Worm (Caenorhabditis elegans): ENCODE measurements around the gene F25E2.3.

Gene F25E2.3

ce11 chrX:853604-854003 is 40.6 kb upstream of the F25E2.3 start:
- no peak for TF ChIP-seq ceh-63 (GFP tag; optimal IDR thresholded peaks at IDR 0.05)
- no peak for TF ChIP-seq nhr-76 (tag; optimal IDR thresholded peaks at IDR 0.05)
- no peak for TF ChIP-seq mab-9 (GFP tag; IDR thresholded peaks at IDR 0.05)
- TF ChIP-seq mep-1 (tag; optimal IDR thresholded peaks at IDR 0.05), result no peak
- TF ChIP-seq ama-1 (optimal IDR thresholded peaks at IDR 0.05), result no peak

ce11 chrX:852739-853268 is 39.8 kb upstream of the F25E2.3 start:
- TF ChIP-seq unc-62 (GFP tag; optimal IDR thresholded peaks at IDR 0.05), result no peak
- TF ChIP-seq nhr-77 (tag; optimal IDR thresholded peaks at IDR 0.05), result no peak
- TF ChIP-seq ceh-90 (tag; optimal IDR thresholded peaks at IDR 0.05), result no peak
- TF ChIP-seq ceh-63 (GFP tag; optimal IDR thresholded peaks at IDR 0.05), result no peak
- no peak for TF ChIP-seq elt-3 (tag; optimal IDR thresholded peaks at IDR 0.05)
- no peak for TF ChIP-seq irx-1 (tag; optimal IDR thresholded peaks at IDR 0.05)
- no peak for TF ChIP-seq swsn-7 (tag; optimal IDR thresholded peaks at IDR 0.05)
- no peak for TF ChIP-seq jun-1 (tag; optimal IDR thresholded peaks at IDR 0.05)
- TF ChIP-seq C16A3.4 (tag; optimal IDR thresholded peaks at IDR 0.05), result no peak
- TF ChIP-seq ama-1 (optimal IDR thresholded peaks at IDR 0.05), result no peak
- TF ChIP-seq mep-1 (tag; optimal IDR thresholded peaks at IDR 0.05), result no peak
- TF ChIP-seq nhr-19 (GFP tag; conservative IDR thresholded peaks at IDR 0.05), result no peak
- no peak for TF ChIP-seq hlh-17 (GFP tag; optimal IDR thresholded peaks at IDR 0.05; ENCODE audit: borderline replicate concordance)

- TF ChIP-seq unc-30 (tag; optimal IDR thresholded peaks at IDR 0.05) (no peak), dpl-1 (GFP tag; optimal IDR thresholded peaks at IDR 0.05) (no peak)
Observed at ce11 chrX:851421-851820, 38.5 kb upstream of the F25E2.3 start, which contains the start of gene igcm-1. Gene igcm-1, minus strand, starts transcription at chrX:851521.

ce11 chrX:845443-845842 is 32.5 kb upstream of the F25E2.3 start:
- no peak for TF ChIP-seq Y116A8C.19 (tag; optimal IDR thresholded peaks at IDR 0.05; ENCODE audit: borderline replicate concordance)
- TF ChIP-seq fkh-4 (tag; optimal IDR thresholded peaks at IDR 0.05; ENCODE audit: borderline replicate concordance), result peak; percentile 89
- peak; percentile 90 for TF ChIP-seq dsc-1 (tag; optimal IDR thresholded peaks at IDR 0.05)
- TF ChIP-seq nhr-28 (tag; optimal IDR thresholded peaks at IDR 0.05), result no peak

ce11 chrX:844649-845048 is 31.7 kb upstream of the F25E2.3 start:
- TF ChIP-seq C16A3.4 (tag; optimal IDR thresholded peaks at IDR 0.05) (no peak), lin-35 (GFP tag; optimal IDR thresholded peaks at IDR 0.05) (peak in 1 of 2 experiments; percentile 3), nhr-47 (tag; optimal IDR thresholded peaks at IDR 0.05) (peak; percentile 63), mef-2 (tag; optimal IDR thresholded peaks at IDR 0.05) (no peak), unc-98 (GFP tag; IDR thresholded peaks at IDR 0.05) (no peak), skn-1 (tag; optimal IDR thresholded peaks at IDR 0.05) (no peak), fkh-4 (tag; optimal IDR thresholded peaks at IDR 0.05; ENCODE audit: borderline replicate concordance) (no peak), ces-1 (GFP tag; optimal IDR thresholded peaks at IDR 0.05) (no peak), zip-4 (GFP tag; optimal IDR thresholded peaks at IDR 0.05) (no peak), lin-14 (GFP tag; optimal IDR thresholded peaks at IDR 0.05) (peak; percentile 74), sptf-1 (tag; optimal IDR thresholded peaks at IDR 0.05) (no peak), vab-15 (tag; optimal IDR thresholded peaks at IDR 0.05) (no peak), blmp-1 (tag; optimal IDR thresholded peaks at IDR 0.05) (no peak), efl-1 (optimal IDR thresholded peaks at IDR 0.05) (no peak), efl-1 (GFP tag; optimal IDR thresholded peaks at IDR 0.05 in 1 of 2) (no peak), nhr-71 (tag; optimal IDR thresholded peaks at IDR 0.05) (peak; percentile 59), egl-27 (tag; optimal IDR thresholded peaks at IDR 0.05) (no peak), C34B4.2 (tag; optimal IDR thresholded peaks at IDR 0.05) (no peak), mdl-1 (tag; optimal IDR thresholded peaks at IDR 0.05) (no peak), tbx-2 (tag; optimal IDR thresholded peaks at IDR 0.05) (no peak), lsy-2 (tag; optimal IDR thresholded peaks at IDR 0.05) (no peak), elt-3 (tag; optimal IDR thresholded peaks at IDR 0.05) (no peak), ceh-90 (tag; optimal IDR thresholded peaks at IDR 0.05) (no peak), tlp-1 (tag; optimal IDR thresholded peaks at IDR 0.05) (no peak), sup-37 (GFP tag; optimal IDR thresholded peaks at IDR 0.05) (no peak), pqm-1 (tag; optimal IDR thresholded peaks at IDR 0.05) (no peak), isw-1 (GFP tag; IDR thresholded peaks at IDR 0.05) (no peak), ama-1 (optimal IDR thresholded peaks at IDR 0.05) (no peak), nhr-237 (tag; optimal IDR thresholded peaks at IDR 0.05) (no peak), mep-1 (tag; optimal IDR thresholded peaks at IDR 0.05) (no peak), rnt-1 (tag; optimal IDR thresholded peaks at IDR 0.05) (no peak)

Measured in whole organism, L1 larva.